Worm (Caenorhabditis elegans) whole organism, mixed stage, embryonic: ENCODE data around the gene lact-9.

Source experiments
- M03D4.4 ChIP-seq: sonication (generic microtip); optimal IDR thresholded peaks from 2 replicates; lab custom pipeline; 2017; ENCODE audit warnings: mild to moderate bottlenecking, missing genetic modification characterization, missing compliant biosample characterization
- bed-3 ChIP-seq: fragments of 200-800 bp; sonication (Bioruptor generic); optimal IDR thresholded peaks from 3 replicates; lab custom pipeline; 2018; ENCODE audit warnings: mild to moderate bottlenecking, missing genetic modification characterization, moderate library complexity, missing compliant biosample characterization
- blmp-1 ChIP-seq: fragments of 150-350 bp; optimal IDR thresholded peaks from 2 replicates; lab custom pipeline; 2014; ENCODE audit warnings: missing biosample characterization, missing genetic modification characterization
- ceh-39 ChIP-seq: fragments of 150-350 bp; optimal IDR thresholded peaks from 2 replicates; lab custom pipeline; 2014; ENCODE audit warnings: missing biosample characterization, missing genetic modification characterization
- ceh-43 ChIP-seq: fragments of 200-800 bp; sonication (Bioruptor generic); optimal IDR thresholded peaks from 2 replicates; lab custom pipeline; 2018; ENCODE audit warnings: mild to moderate bottlenecking, missing genetic modification characterization, moderate library complexity, missing compliant biosample characterization
- ceh-83 ChIP-seq: fragments of 200-800 bp; sonication (Bioruptor generic); optimal IDR thresholded peaks from 2 replicates; lab custom pipeline; 2018; ENCODE audit warnings: mild to moderate bottlenecking, missing genetic modification characterization, missing compliant biosample characterization
- ces-1 ChIP-seq: fragments of 150-350 bp; optimal IDR thresholded peaks from 2 replicates; lab custom pipeline; 2014; ENCODE audit warnings: missing biosample characterization, missing genetic modification reagents, missing genetic modification characterization
- cnd-1 ChIP-seq: fragments of 200-800 bp; sonication (Bioruptor generic); optimal IDR thresholded peaks from 2 replicates; lab custom pipeline; 2018; ENCODE audit warnings: mild to moderate bottlenecking, missing genetic modification characterization, missing compliant biosample characterization
- drap-1 ChIP-seq: fragments of 200-800 bp; sonication (Bioruptor generic); optimal IDR thresholded peaks from 3 replicates; lab custom pipeline; 2018; ENCODE audit warnings: mild to moderate bottlenecking, missing genetic modification characterization, missing compliant biosample characterization
- elt-1 ChIP-seq: sonication (generic microtip); optimal IDR thresholded peaks from 2 replicates; lab custom pipeline; 2017; ENCODE audit warnings: missing genetic modification characterization, mild to moderate bottlenecking, missing compliant biosample characterization, antibody characterized with exemption, moderate library complexity, borderline replicate concordance; ENCODE audit not compliant: insufficient read depth
- elt-3 ChIP-seq: fragments of 150-350 bp; optimal IDR thresholded peaks from 2 replicates; lab custom pipeline; 2014; ENCODE audit warnings: missing biosample characterization, missing genetic modification characterization
- flh-1 ChIP-seq: fragments of 200-800 bp; sonication (Bioruptor generic); optimal IDR thresholded peaks from 2 replicates; lab custom pipeline; 2018; ENCODE audit warnings: mild to moderate bottlenecking, missing genetic modification characterization, moderate library complexity, missing compliant biosample characterization
- ham-2 ChIP-seq: fragments of 200-800 bp; sonication (Bioruptor generic); optimal IDR thresholded peaks from 2 replicates; lab custom pipeline; 2018; ENCODE audit warnings: mild to moderate bottlenecking, missing genetic modification characterization, missing compliant biosample characterization
- hlh-1 ChIP-seq: fragments of 150-350 bp; optimal IDR thresholded peaks from 2 replicates; lab custom pipeline; 2014; ENCODE audit warnings: missing biosample characterization, missing genetic modification reagents, missing genetic modification characterization
- lin-13 ChIP-seq: fragments of 150-350 bp; optimal IDR thresholded peaks from 2 replicates; lab custom pipeline; 2014; ENCODE audit warnings: missing biosample characterization, missing genetic modification characterization
- lsy-2 ChIP-seq: fragments of 150-350 bp; optimal IDR thresholded peaks from 2 replicates; lab custom pipeline; 2014; ENCODE audit warnings: missing biosample characterization, missing genetic modification characterization
- mab-5 ChIP-seq: fragments of 150-350 bp; optimal IDR thresholded peaks from 2 replicates; lab custom pipeline; 2014; ENCODE audit warnings: missing biosample characterization, missing genetic modification characterization
- mep-1 ChIP-seq: fragments of 150-350 bp; optimal IDR thresholded peaks from 2 replicates; lab custom pipeline; 2017; ENCODE audit warnings: missing biosample characterization, missing genetic modification reagents, missing genetic modification characterization, inconsistent platforms
- mls-2 ChIP-seq: sonication (generic microtip); optimal IDR thresholded peaks from 2 replicates; lab custom pipeline; 2016; ENCODE audit warnings: mild to moderate bottlenecking, missing genetic modification characterization, moderate library complexity, missing compliant biosample characterization
- nhr-12 ChIP-seq: fragments of 150-350 bp; optimal IDR thresholded peaks from 2 replicates; lab custom pipeline; 2014; ENCODE audit warnings: missing biosample characterization, missing genetic modification characterization
- nhr-2 ChIP-seq: fragments of 150-350 bp; optimal IDR thresholded peaks from 2 replicates; lab custom pipeline; 2014; ENCODE audit warnings: missing biosample characterization, missing genetic modification characterization
- nhr-237 ChIP-seq: fragments of 150-350 bp; optimal IDR thresholded peaks from 2 replicates; lab custom pipeline; 2014; ENCODE audit warnings: missing biosample characterization, missing genetic modification characterization
- nhr-76 ChIP-seq: sonication (generic microtip); optimal IDR thresholded peaks from 2 replicates; lab custom pipeline; 2017; ENCODE audit warnings: missing biosample characterization, missing genetic modification characterization
- pha-4 ChIP-seq: fragments of 150-350 bp; optimal IDR thresholded peaks from 2 replicates; lab custom pipeline; 2018; ENCODE audit warnings: missing biosample characterization, missing genetic modification reagents, missing genetic modification characterization
- sem-2 ChIP-seq: fragments of 200-800 bp; sonication (Bioruptor generic); optimal IDR thresholded peaks from 2 replicates; lab custom pipeline; 2018; ENCODE audit warnings: mild to moderate bottlenecking, missing genetic modification characterization, missing compliant biosample characterization
- snpc-4 ChIP-seq: fragments of 150-350 bp; optimal IDR thresholded peaks from 2 replicates; lab custom pipeline; 2014; ENCODE audit warnings: missing biosample characterization, missing genetic modification characterization
- sptf-1 ChIP-seq: sonication (generic microtip); optimal IDR thresholded peaks from 2 replicates; lab custom pipeline; 2017; ENCODE audit warnings: mild to moderate bottlenecking, missing genetic modification characterization, moderate library complexity, missing compliant biosample characterization
- tbx-8 ChIP-seq: fragments of 200-800 bp; sonication (Bioruptor generic); optimal IDR thresholded peaks from 2 replicates; lab custom pipeline; 2018; ENCODE audit warnings: mild to moderate bottlenecking, missing genetic modification characterization, moderate library complexity, missing compliant biosample characterization
- unc-120 ChIP-seq: sonication (generic microtip); optimal IDR thresholded peaks from 2 replicates; lab custom pipeline; 2017; ENCODE audit warnings: missing genetic modification characterization, missing compliant biosample characterization; ENCODE audit not compliant: poor library complexity, severe bottlenecking
- unc-39 ChIP-seq: fragments of 150-350 bp; optimal IDR thresholded peaks from 2 replicates; lab custom pipeline; 2014; ENCODE audit warnings: missing biosample characterization, missing genetic modification characterization
- unc-62 ChIP-seq: fragments of 150-350 bp; optimal IDR thresholded peaks from 2 replicates; lab custom pipeline; 2014; ENCODE audit warnings: missing biosample characterization, missing genetic modification reagents, missing genetic modification characterization
- zip-8 ChIP-seq: fragments of 150-350 bp; optimal IDR thresholded peaks from 2 replicates; lab custom pipeline; 2014; ENCODE audit warnings: missing biosample characterization, missing genetic modification characterization
- ztf-11 ChIP-seq: fragments of 150-350 bp; optimal IDR thresholded peaks from 2 replicates; lab custom pipeline; 2014; ENCODE audit warnings: missing biosample characterization, missing genetic modification characterization

The lact-9 gene

DNA sequence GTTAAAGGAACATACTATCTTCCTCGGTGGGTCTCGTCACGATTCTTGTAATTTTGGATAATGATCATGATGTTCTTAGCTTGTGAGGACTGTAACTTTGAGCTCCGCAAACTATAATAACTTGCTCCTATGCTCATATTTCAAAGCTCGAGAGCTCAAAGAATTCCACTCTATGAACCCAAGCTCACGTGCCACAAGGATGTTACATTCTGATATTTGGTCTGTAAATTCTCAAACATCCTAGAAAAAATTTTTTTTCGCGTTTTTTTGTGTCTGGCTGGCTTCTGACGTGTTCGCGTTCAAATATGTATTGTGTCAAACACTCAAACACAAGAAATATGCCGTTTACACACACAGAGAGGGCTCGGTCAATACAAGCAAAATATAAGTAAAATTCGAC, 9.3 kb downstream of the lact-9 start, which contains the start of gene Y45F10D.16:
Gene Y45F10D.16, plus strand, starts transcription at position 301 of the 400 bp plus-strand sequence.
- TF ChIP-seq ham-2 (GFP tag; lab: Kevin White, UChicago) (no peak), sptf-1 (no peak), unc-62 (no peak), unc-120 (tag; lab: Kevin White, UChicago) (no peak), elt-3 (tag; lab: Kevin White, UChicago) (no peak), tbx-8 (no peak), ceh-83 (GFP tag; lab: Kevin White, UChicago) (no peak), hlh-1 (tag; lab: Kevin White, UChicago) (no peak)

DNA sequence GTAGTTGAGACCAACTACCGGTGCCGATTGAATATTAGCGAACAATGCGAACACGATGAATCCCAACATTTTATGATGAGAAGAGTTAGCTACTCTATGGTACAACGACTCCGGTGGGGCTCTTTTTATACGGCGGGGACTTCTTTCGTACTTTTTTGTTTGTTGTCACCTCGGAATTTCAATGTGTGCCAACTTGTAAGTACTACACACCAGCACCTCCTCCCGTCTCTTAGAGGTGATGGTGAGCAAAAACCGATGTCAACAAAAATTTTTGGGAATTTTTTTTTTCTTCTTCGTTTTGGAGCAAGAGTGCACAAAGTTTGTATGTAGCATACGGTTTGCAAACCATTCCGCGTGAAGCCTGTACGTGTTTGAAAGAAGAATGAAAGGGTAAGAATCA, 10.9 kb downstream of the lact-9 start, which contains the start of gene Y45F10D.2:
Gene Y45F10D.2, minus strand, starts transcription at position 101 of the 400 bp plus-strand sequence.
- TF ChIP-seq nhr-76 (no peak), ceh-43 (no peak), ceh-39 (tag; lab: Kevin White, UChicago) (no peak), ham-2 (GFP tag; lab: Kevin White, UChicago) (no peak), tbx-8 (no peak), nhr-12 (no peak), ces-1 (GFP tag; lab: Kevin White, UChicago) (no peak), flh-1 (GFP tag; lab: Kevin White, UChicago) (no peak), unc-120 (tag; lab: Kevin White, UChicago) (no peak), snpc-4 (tag; lab: Kevin White, UChicago) (no peak), lsy-2 (tag; lab: Kevin White, UChicago) (no peak), cnd-1 (tag; lab: Kevin White, UChicago) (no peak), hlh-1 (tag; lab: Kevin White, UChicago) (no peak), mab-5 (tag; lab: Kevin White, UChicago) (no peak), M03D4.4 (tag; lab: Kevin White, UChicago) (no peak)

DNA sequence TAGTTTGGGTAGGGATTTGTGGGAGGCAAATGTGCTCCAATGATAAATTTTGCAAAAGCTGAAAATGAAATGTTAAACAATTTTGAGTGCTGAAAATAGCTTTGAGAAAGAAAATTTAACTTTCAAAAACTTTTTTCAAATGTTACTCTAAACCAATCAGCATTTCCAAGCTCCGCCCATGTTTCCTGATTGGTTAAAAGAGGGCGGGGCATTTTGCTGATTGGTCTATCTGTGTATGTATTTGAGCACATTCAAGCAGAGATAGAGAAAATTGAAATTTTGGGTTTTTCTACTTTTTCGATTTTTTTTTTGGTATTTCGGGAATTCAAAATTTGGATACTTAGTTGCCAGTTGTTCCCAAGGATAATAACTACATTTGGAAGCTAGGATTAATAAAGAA, 20.7 kb downstream of the lact-9 start:
- TF ChIP-seq ceh-43 (no peak), tbx-8 (no peak), elt-1 (tag; lab: Kevin White, UChicago) (no peak), sptf-1 (no peak), lsy-2 (tag; lab: Kevin White, UChicago) (no peak), ham-2 (GFP tag; lab: Kevin White, UChicago) (no peak), pha-4 (no peak), mls-2 (no peak), flh-1 (GFP tag; lab: Kevin White, UChicago) (no peak), cnd-1 (tag; lab: Kevin White, UChicago) (no peak), unc-62 (no peak), nhr-76 (no peak), ztf-11 (tag; lab: Kevin White, UChicago) (no peak), lin-13 (no peak)

- TF ChIP-seq elt-3 (tag; lab: Kevin White, UChicago): no peak
- peak; percentile 88 for TF ChIP-seq ces-1 (GFP tag; lab: Kevin White, UChicago)
Measured at ce11 chrIV:13763449-13763848, 22.0 kb downstream of the lact-9 start.

ce11 chrIV:13755619-13756018, 29.8 kb downstream of the lact-9 start:
- TF ChIP-seq nhr-237 (tag; lab: Kevin White, UChicago): no peak
- no peak for TF ChIP-seq mls-2
- TF ChIP-seq flh-1 (GFP tag; lab: Kevin White, UChicago): no peak
- TF ChIP-seq M03D4.4 (tag; lab: Kevin White, UChicago): no peak
- no peak for TF ChIP-seq nhr-12
- TF ChIP-seq bed-3 (GFP tag; lab: Kevin White, UChicago): no peak
- TF ChIP-seq mab-5 (tag; lab: Kevin White, UChicago): no peak
- TF ChIP-seq sem-2: no peak
- TF ChIP-seq zip-8 (tag; lab: Kevin White, UChicago): no peak
- TF ChIP-seq, all 35 proteins: peak for 0

ce11 chrIV:13750033-13750432, 35.4 kb downstream of the lact-9 start, which contains the start of gene sorb-1:
sorb-1 (plus strand) TSS chrIV:13750333.
- TF ChIP-seq pha-4: no peak
- no peak for TF ChIP-seq mep-1 (tag; lab: Kevin White, UChicago)
- no peak for TF ChIP-seq lsy-2 (tag; lab: Kevin White, UChicago)
- no peak for TF ChIP-seq ceh-39 (tag; lab: Kevin White, UChicago)
- no peak for TF ChIP-seq nhr-2 (tag; lab: Kevin White, UChicago)
- TF ChIP-seq ztf-11 (tag; lab: Kevin White, UChicago): no peak
- no peak for TF ChIP-seq zip-8 (tag; lab: Kevin White, UChicago)
- TF ChIP-seq sem-2: no peak
- no peak for TF ChIP-seq blmp-1 (tag; lab: Kevin White, UChicago)
- TF ChIP-seq flh-1 (GFP tag; lab: Kevin White, UChicago): no peak
- TF ChIP-seq mab-5 (tag; lab: Kevin White, UChicago): no peak
- no peak for TF ChIP-seq cnd-1 (tag; lab: Kevin White, UChicago)
- no peak for TF ChIP-seq drap-1 (GFP tag; lab: Kevin White, UChicago)
- no peak for TF ChIP-seq unc-39 (tag; lab: Kevin White, UChicago)
- TF ChIP-seq nhr-237 (tag; lab: Kevin White, UChicago): no peak
